Fruit fly (Drosophila melanogaster) whole organism: ENCODE results near the gene ohgt.

ENCODE experiments used
- CG8478 ChIP-seq: fragments of >200 bp; optimal IDR thresholded peaks from 2 replicates; lab custom pipeline; 2018; ENCODE audit warnings: inconsistent platforms
- Dll ChIP-seq: fragments of >200 bp; optimal IDR thresholded peaks from 2 replicates; lab custom pipeline; 2017
- EcR ChIP-seq, 2 experiments: fragments of >200 bp; optimal IDR thresholded peaks; 2 replicates each; lab custom pipeline; 2017; ENCODE audit warnings: missing biosample characterization in 2 of 2, missing genetic modification characterization in 2 of 2, missing genetic modification reagents in 2 of 2
- pan ChIP-seq: fragments of >200 bp; optimal IDR thresholded peaks from 2 replicates; lab custom pipeline; 2017
- psq ChIP-seq: fragments of >200 bp; optimal IDR thresholded peaks from 2 replicates; lab custom pipeline; 2017
- usp ChIP-seq: fragments of >200 bp; optimal IDR thresholded peaks from 2 replicates; lab custom pipeline; 2017; ENCODE audit warnings: missing biosample characterization, missing genetic modification characterization, mixed read lengths

ohgt gene

DNA sequence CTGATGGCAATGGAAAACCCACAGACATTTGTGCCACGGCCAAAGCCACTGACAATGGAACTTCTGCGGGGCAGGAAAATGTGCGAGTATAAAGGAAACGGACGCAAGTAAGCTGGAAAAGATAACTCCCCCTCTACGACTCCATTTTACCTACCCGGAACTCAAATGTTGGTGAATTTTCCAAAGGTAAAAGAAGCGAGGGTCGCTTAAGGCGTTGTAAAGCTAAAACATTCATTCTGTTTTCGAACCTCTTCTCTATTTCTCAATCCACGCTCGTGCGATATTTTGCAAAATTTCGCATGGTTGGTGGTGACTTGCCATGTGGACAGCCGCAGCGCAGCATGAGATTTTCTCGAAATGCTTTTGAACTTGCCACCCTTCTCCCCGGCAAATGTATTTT, 7.6 kb downstream of the ohgt start:
- TF ChIP-seq Dll (lab: Kevin White, UChicago) (no peak), EcR (GFP tag; optimal IDR thresholded peaks at IDR 0.05; lab: Kevin White, UChicago) (no peak), CG8478 (lab: Kevin White, UChicago) (no peak), psq (lab: Kevin White, UChicago) (no peak), pan (lab: Kevin White, UChicago) (no peak), usp (no peak)

DNA sequence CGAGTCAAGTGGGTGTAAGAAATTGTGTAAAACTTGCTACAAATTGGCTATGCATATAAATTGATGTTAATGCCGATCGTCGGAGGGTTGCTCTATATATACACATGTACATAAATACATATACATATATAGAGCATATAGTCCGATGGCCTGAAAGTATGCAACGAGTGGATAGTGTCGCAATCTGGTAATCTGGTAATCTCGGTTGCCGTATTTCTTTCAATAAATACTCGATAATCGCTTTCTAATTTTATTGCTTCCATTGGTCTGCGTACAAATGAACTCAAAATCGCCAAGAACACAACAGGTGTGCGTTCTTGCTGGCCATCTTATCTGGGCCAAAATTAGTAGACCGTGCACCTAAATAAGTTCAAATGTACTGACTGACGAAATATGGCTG, 10.4 kb downstream of the ohgt start:
- no peak for TF ChIP-seq EcR (GFP tag; optimal IDR thresholded peaks at IDR 0.05; lab: Kevin White, UChicago)
- TF ChIP-seq CG8478 (lab: Kevin White, UChicago) = no peak
- TF ChIP-seq usp = no peak
- no peak for TF ChIP-seq pan (lab: Kevin White, UChicago)
- no peak for TF ChIP-seq Dll (lab: Kevin White, UChicago)
- no peak for TF ChIP-seq psq (lab: Kevin White, UChicago)

DNA sequence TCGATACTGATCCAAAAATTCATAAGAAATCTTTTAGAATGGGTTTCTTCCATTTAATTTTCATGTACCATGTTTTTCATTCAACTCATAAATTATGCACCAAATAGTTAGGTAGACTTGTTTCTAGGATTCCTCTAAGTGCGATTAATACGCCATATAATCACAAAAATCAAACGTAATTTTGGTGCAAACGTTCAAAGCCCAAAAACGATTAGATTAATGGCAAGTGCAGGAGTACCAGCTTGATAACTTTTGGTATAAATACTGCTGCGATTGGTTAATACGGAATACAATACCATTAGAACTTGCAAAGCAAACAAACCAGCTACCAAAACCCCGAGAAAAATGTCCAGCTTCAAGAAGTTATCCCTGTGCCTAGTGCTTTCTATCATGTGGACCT, 11.0 kb downstream of the ohgt start, which contains the start of gene Npc2c:
Npc2c (plus strand) TSS at position 301 of the 400 bp plus-strand sequence.
- TF ChIP-seq EcR (GFP tag; optimal IDR thresholded peaks at IDR 0.05; lab: Kevin White, UChicago) (no peak), usp (no peak), pan (lab: Kevin White, UChicago) (no peak), Dll (lab: Kevin White, UChicago) (no peak), psq (lab: Kevin White, UChicago) (no peak), CG8478 (lab: Kevin White, UChicago) (no peak)

DNA sequence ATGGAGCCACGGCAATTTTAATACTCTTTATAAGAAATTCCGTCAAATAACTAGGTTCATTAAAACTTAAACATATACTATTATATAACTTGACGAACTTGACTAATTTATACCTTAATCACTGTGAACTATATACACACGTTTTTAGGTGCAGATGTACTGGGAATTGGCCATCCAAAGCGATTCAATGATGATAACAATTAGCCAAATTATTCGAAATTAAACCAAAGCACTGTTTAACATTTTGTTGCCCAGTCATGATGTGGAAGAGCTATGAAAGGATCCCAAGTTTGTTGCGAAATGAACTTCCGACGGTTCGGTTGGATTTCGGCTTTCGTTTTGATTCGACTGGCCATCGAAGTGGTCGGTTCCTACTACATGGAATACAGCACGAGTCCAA, 13.3 kb downstream of the ohgt start, which contains the start of gene CG33630:
CG33630 (plus strand) TSS at position 301 of the 400 bp plus-strand sequence.
- TF ChIP-seq Dll (lab: Kevin White, UChicago) = no peak
- TF ChIP-seq EcR (GFP tag; optimal IDR thresholded peaks at IDR 0.05; lab: Kevin White, UChicago) = no peak
- TF ChIP-seq CG8478 (lab: Kevin White, UChicago) = no peak
- no peak for TF ChIP-seq psq (lab: Kevin White, UChicago)
- no peak for TF ChIP-seq usp
- TF ChIP-seq pan (lab: Kevin White, UChicago) = no peak

DNA sequence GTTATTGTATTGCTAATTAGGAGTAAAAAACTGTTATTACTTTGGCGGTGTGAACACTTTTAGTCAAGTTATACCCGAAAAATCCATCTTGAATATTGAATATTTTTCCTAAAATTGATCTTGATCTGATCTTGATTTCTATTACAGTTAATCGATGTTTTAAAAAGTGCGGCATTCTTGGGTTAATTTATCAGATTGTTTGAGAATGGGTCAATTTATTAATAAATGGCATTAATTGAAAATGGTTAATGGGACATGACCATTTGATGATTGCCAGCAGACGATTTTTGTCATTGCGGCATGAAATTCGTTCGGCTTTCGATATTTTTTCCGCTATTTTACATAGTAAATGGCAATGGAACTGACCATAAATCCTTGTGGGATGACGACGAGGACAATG, 14.7 kb downstream of the ohgt start, which contains the start of gene CG33631:
CG33631 (plus strand) TSS at position 301 of the 400 bp plus-strand sequence.
- TF ChIP-seq psq (lab: Kevin White, UChicago) = no peak
- TF ChIP-seq EcR (GFP tag; optimal IDR thresholded peaks at IDR 0.05; lab: Kevin White, UChicago) = no peak
- no peak for TF ChIP-seq pan (lab: Kevin White, UChicago)
- TF ChIP-seq Dll (lab: Kevin White, UChicago) = no peak
- no peak for TF ChIP-seq CG8478 (lab: Kevin White, UChicago)
- TF ChIP-seq usp = no peak

DNA sequence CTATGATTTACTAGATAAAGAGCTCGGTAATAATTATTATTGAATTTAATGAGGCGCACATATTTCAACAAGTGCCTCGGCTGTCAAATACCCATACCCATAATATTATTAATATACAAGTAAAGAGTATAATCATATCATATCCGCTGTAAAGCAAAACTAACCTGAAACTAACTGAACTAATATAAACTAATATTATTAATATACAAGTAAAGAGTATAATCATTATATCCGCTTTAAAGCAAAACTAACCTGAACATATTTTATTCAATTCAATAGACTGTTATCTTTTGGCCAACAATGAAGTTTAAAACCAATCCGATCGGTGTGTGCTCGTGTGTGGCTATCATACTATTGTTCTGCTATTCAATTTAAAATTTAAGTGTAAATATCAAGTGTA, 17.5 kb downstream of the ohgt start, which contains the start of gene CG33783:
CG33783 (plus strand) TSS at position 301 of the 400 bp plus-strand sequence.
- no peak for TF ChIP-seq usp
- no peak for TF ChIP-seq Dll (lab: Kevin White, UChicago)
- TF ChIP-seq EcR (GFP tag; optimal IDR thresholded peaks at IDR 0.05; lab: Kevin White, UChicago) = no peak
- TF ChIP-seq CG8478 (lab: Kevin White, UChicago) = no peak
- no peak for TF ChIP-seq pan (lab: Kevin White, UChicago)

DNA sequence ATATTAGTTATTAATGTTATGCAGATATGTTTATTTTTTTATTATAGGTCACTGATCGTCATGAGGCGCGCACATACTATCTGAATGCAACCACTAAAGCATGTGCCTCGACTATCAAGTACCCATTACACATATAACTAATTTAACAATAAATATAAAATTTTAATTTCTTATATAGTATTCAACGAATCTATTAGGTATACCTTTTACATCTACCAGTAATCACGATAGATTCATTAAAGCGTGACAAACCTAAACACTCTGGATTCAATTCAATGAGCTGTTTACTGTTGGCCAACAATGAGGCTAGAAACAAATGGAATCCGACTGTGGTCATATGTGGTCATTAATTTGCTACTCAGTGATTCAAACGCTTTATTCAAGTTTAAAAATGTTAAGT, 18.6 kb downstream of the ohgt start, which contains the start of gene CG33784:
CG33784 (plus strand) TSS at position 301 of the 400 bp plus-strand sequence.
- TF ChIP-seq usp (no peak), pan (lab: Kevin White, UChicago) (no peak), Dll (lab: Kevin White, UChicago) (no peak), EcR (GFP tag; optimal IDR thresholded peaks at IDR 0.05; lab: Kevin White, UChicago) (no peak), CG8478 (lab: Kevin White, UChicago) (no peak), psq (lab: Kevin White, UChicago) (no peak)

DNA sequence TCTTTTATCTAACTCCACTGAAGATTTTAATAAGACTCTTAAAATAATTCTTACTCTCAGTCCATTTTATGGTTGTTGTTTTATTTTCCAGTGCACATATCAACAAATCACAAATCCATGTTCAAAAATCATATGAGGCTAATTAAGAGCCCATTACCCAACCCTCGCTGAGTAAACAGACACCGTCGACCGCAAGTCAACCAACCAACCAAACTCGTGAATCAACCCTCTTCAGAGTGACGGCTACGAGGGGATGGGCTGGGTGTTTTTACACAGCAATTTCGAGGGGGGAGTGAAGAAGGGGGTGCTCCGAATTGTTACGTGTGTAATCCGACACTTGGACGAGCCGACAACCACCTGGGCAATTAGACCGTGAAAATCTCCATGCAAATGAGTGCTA, 19.8 kb downstream of the ohgt start:
- TF ChIP-seq pan (lab: Kevin White, UChicago) (no peak), CG8478 (lab: Kevin White, UChicago) (no peak), EcR (GFP tag; optimal IDR thresholded peaks at IDR 0.05; lab: Kevin White, UChicago) (no peak), psq (lab: Kevin White, UChicago) (no peak), usp (no peak)

DNA sequence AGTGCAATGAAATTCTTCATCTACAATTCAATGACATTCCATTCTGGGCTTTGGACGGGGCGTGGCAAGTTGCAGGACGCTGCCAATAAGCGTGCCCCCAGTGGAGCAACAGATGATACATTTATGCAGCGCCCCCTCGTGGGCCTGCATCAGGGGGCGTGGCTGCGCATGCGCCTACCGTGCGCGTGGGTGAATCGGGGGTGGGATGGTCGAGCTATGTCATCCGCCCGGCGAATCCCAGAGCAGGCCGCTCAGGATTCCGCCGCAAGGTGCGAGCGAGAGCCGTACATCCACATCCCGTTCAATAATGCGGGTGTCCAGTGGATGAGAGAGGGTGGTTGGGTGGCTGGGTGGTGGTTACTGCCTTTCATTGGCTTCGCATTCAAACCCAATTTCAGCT, 21.2 kb downstream of the ohgt start:
- TF ChIP-seq CG8478 (lab: Kevin White, UChicago) (no peak), usp (no peak), pan (lab: Kevin White, UChicago) (no peak), Dll (lab: Kevin White, UChicago) (no peak)

DNA sequence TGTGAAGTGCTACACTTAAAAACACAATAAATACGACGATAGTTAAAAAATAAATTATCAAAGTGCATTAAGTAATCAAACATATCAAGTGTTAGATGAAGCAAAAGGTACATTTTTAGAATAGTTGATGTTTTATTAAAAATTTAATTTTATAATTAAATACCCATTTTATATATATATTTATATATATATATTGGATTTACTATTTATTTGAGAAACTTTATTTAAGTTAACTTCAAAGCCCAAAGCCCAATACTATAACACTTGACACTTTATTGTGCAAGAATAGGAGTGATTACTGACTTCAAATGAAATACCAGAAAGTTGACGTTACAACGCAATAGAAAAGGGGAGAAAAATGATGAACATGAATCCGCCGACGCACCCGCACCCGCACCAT, 21.8 kb downstream of the ohgt start, which contains the start of gene nerfin-2:
nerfin-2 (plus strand) TSS at position 301 of the 400 bp plus-strand sequence.
- TF ChIP-seq CG8478 (lab: Kevin White, UChicago) (no peak), EcR (GFP tag; optimal IDR thresholded peaks at IDR 0.05; lab: Kevin White, UChicago) (no peak), psq (lab: Kevin White, UChicago) (no peak), pan (lab: Kevin White, UChicago) (no peak), Dll (lab: Kevin White, UChicago) (no peak), usp (no peak)

DNA sequence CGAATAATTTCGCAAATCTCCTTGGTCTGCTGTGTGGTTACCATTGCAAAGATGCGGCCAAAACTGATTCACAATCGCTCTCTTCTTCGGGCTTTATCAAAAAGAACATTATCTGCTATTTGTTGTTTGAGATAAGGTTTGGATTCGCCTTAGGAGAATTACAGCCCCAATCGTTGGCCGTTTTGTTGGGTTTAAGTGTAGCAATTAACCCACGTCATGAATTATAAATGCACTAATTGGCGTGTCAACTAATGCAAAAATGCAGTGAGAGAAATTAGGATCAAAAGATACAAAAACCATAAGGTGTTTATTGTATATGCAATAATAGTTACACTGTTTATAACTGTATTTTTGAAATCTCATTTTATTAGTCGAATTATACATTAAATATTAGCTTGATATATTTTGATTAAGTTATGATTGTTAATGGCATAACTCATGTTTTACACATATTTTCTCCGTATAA, 26.4 kb downstream of the ohgt start, which contains the start of gene Alp13:
Alp13 (minus strand) TSS at position 51 of the 466 bp plus-strand sequence.
- no peak for TF ChIP-seq pan (lab: Kevin White, UChicago)

DNA sequence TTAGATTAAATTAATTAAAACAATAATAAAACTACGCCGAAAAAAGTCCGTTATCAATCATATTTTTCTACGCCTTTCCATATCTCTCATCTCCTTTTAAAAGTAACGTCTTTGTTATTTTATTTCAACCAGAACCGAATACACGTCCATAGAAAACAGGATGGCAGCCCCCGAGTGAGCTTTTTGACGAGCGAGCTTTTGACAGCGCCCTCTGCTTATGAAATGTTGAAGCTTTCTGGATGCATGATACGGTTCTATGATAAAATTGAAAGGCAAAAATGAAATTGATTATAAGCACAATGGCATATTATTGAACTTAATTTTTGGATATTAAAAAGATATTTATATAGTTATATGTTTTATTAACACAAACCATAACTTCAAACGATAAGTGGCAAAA, 27.7 kb downstream of the ohgt start:
- TF ChIP-seq Dll (lab: Kevin White, UChicago) (no peak), pan (lab: Kevin White, UChicago) (no peak), EcR (GFP tag; optimal IDR thresholded peaks at IDR 0.05; lab: Kevin White, UChicago) (no peak), usp (no peak), CG8478 (lab: Kevin White, UChicago) (no peak), psq (lab: Kevin White, UChicago) (no peak)
